Fruit fly (Drosophila melanogaster): Measurements from ENCODE around the gene hng3.
A peak's percentile ranks its signal among the peaks of the same experiment; 100 is the strongest.

Gene hng3

dm6 chr3L:735948-736347 is 19.3 kb downstream of the hng3 start (continued):
- TF ChIP-seq CG18262 (tag; optimal IDR thresholded peaks at IDR 0.05) (peak; percentile 53), fd96Cb (tag; optimal IDR thresholded peaks at IDR 0.05) (peak; percentile 26), zfh1 (GFP tag; IDR thresholded peaks at IDR 0.05) (0 out of 3 replicates have a peak, but pooled peaks have one; percentile 18), TFAM (GFP tag; optimal IDR thresholded peaks at IDR 0.05) (no peak), vfl (GFP tag; optimal IDR thresholded peaks at IDR 0.05) (no peak), CG5245 (GFP tag; optimal IDR thresholded peaks at IDR 0.05) (peak; percentile 2), Ets65A (GFP tag) (peak; percentile 78), CoRest (tag; optimal IDR thresholded peaks at IDR 0.05) (peak; percentile 2), CG3407 (GFP tag; optimal IDR thresholded peaks at IDR 0.05) (peak; percentile 31), CG6272 (GFP tag; IDR thresholded peaks at IDR 0.05) (no peak), CG10979 (tag; optimal IDR thresholded peaks at IDR 0.05) (peak; percentile 54), Six4 (GFP tag; optimal IDR thresholded peaks at IDR 0.05) (peak; percentile 17), CG2116 (GFP tag; optimal IDR thresholded peaks at IDR 0.05) (no peak), fu2 (GFP tag; optimal IDR thresholded peaks at IDR 0.05) (no peak), gem (tag; optimal IDR thresholded peaks at IDR 0.05) (peak; percentile 48), CkIIα-i1 (GFP tag; IDR thresholded peaks at IDR 0.05) (no peak), CG9817 (tag; optimal IDR thresholded peaks at IDR 0.05) (no peak), Oaz (GFP tag; IDR thresholded peaks at IDR 0.05) (no peak), sisA (GFP tag; IDR thresholded peaks at IDR 0.05) (0 out of 2 replicates have a peak, but pooled peaks have one; percentile 16), ara (GFP tag; IDR thresholded peaks at IDR 0.05) (peak; percentile 57; the same call in 1 of the 2 replicates), CG31441 (GFP tag; IDR thresholded peaks at IDR 0.05) (0 out of 2 replicates have a peak, but pooled peaks have one; percentile 22), CG2678 (tag; optimal IDR thresholded peaks at IDR 0.05) (peak; percentile 20), CG15601 (tag; optimal IDR thresholded peaks at IDR 0.05) (peak; percentile 44), CG10321 (GFP tag; IDR thresholded peaks at IDR 0.05) (0 out of 2 replicates have a peak, but pooled peaks have one; percentile 6), Atf3 (GFP tag; optimal IDR thresholded peaks at IDR 0.05) (no peak), CG33213 (GFP tag; optimal IDR thresholded peaks at IDR 0.05) (no peak), CG6791 (GFP tag; IDR thresholded peaks at IDR 0.05; ENCODE audit: partially characterized antibody) (no peak), CG2712 (tag; optimal IDR thresholded peaks at IDR 0.05) (peak; percentile 41), lola (GFP tag; optimal IDR thresholded peaks at IDR 0.05) (peak in 1 of 3 experiments; percentile 53), CG14710 (tag; optimal IDR thresholded peaks at IDR 0.05) (peak; percentile 29), Aef1 (GFP tag; IDR thresholded peaks at IDR 0.05) (no peak), CG6689 (GFP tag; IDR thresholded peaks at IDR 0.05) (peak; percentile 28; the same call in 1 of the 2 replicates), HmgZ (tag; optimal IDR thresholded peaks at IDR 0.05) (no peak), CG8388 (GFP tag; optimal IDR thresholded peaks at IDR 0.05) (peak; percentile 1), CG11695 (GFP tag; IDR thresholded peaks at IDR 0.05) (0 out of 3 replicates have a peak, but pooled peaks have one; percentile 10), Atf-2 (GFP tag; optimal IDR thresholded peaks at IDR 0.05) (no peak), C15 (GFP tag; IDR thresholded peaks at IDR 0.05) (no peak), row (GFP tag; IDR thresholded peaks at IDR 0.05) (peak; percentile 45), CG2202 (tag; optimal IDR thresholded peaks at IDR 0.05) (peak; percentile 18), E2f1 (GFP tag; IDR thresholded peaks at IDR 0.05) (peak; percentile 30; the same call in 1 of the 2 replicates), Lpt (GFP tag; optimal IDR thresholded peaks at IDR 0.05) (no peak), CG17361 (GFP tag; IDR thresholded peaks at IDR 0.05) (peak; percentile 27; the same call in 1 of the 3 replicates), CG4424 (GFP tag; optimal IDR thresholded peaks at IDR 0.05) (peak; percentile 18), NC2β (GFP tag; optimal IDR thresholded peaks at IDR 0.05) (no peak), Ada2b (GFP tag; IDR thresholded peaks at IDR 0.05) (0 out of 2 replicates have a peak, but pooled peaks have one; percentile 10), CG5953 (GFP tag; IDR thresholded peaks at IDR 0.05) (no peak), CG8944 (GFP tag; optimal IDR thresholded peaks at IDR 0.05) (no peak), dysf (GFP tag; IDR thresholded peaks at IDR 0.05) (0 out of 3 replicates have a peak, but pooled peaks have one; percentile 35), unpg (GFP tag; optimal IDR thresholded peaks at IDR 0.05) (peak; percentile 18), CG17829 (tag; optimal IDR thresholded peaks at IDR 0.05) (peak; percentile 22), CG15696 (tag; optimal IDR thresholded peaks at IDR 0.05) (no peak)

Data from whole organism, embryonic.